Worm (Caenorhabditis elegans): ENCODE data around the gene mdt-21.

ce11 chrIII:11814653-11815052, 37.2 kb downstream of the mdt-21 start:
- TF ChIP-seq him-1 (tag; optimal IDR thresholded peaks at IDR 0.05) (no peak), W03F9.2 (tag; optimal IDR thresholded peaks at IDR 0.05) (no peak)
